Worm (Caenorhabditis elegans): ENCODE results near the gene adk-1.

DNA sequence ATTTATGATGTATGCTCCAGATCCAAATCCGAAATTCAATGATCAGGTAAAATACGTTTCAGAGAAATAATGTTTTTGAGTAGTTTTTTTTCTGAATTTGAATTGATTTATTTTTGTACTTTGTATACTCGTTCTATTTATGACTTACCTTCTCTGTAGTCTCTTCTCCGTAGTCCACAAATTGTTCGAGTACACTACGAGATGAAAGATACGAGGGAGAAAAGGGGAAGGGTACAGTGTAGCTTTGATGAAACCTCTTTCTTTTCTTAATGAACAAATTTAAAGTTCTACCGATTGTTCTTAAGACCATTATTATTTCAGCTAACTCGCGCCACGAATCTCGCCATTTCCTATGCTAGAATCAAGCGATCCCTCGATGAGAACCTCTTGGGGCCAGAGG is 30.6 kb downstream of the adk-1 start:
- TF ChIP-seq lin-35 (GFP tag; optimal IDR thresholded peaks at IDR 0.05) = no peak
- TF ChIP-seq skn-1 (tag; optimal IDR thresholded peaks at IDR 0.05) = no peak
- TF ChIP-seq egl-27 (tag; optimal IDR thresholded peaks at IDR 0.05) = no peak
- no peak for TF ChIP-seq snpc-4 (tag; optimal IDR thresholded peaks at IDR 0.05)
- TF ChIP-seq aly-2 (tag; optimal IDR thresholded peaks at IDR 0.05) = no peak
- no peak for TF ChIP-seq fkh-8 (tag; optimal IDR thresholded peaks at IDR 0.05)
- no peak for TF ChIP-seq mdl-1 (tag; optimal IDR thresholded peaks at IDR 0.05)
- no peak for TF ChIP-seq unc-130 (tag; optimal IDR thresholded peaks at IDR 0.05)
- TF ChIP-seq ama-1 (optimal IDR thresholded peaks at IDR 0.05) = no peak
